Fruit fly (Drosophila melanogaster) whole organism, embryonic: ENCODE data around the gene CG4364.

Experiments used
- Asciz ChIP-seq: fragments of 200-800 bp; sonication (Bioruptor generic); optimal IDR thresholded peaks from 2 replicates; lab custom pipeline; 2017; ENCODE audit warnings: missing biosample characterization, mild to moderate bottlenecking, missing genetic modification characterization, missing genetic modification reagents
- B-H1 ChIP-seq: fragments of 200-800 bp; sonication (Bioruptor generic); IDR thresholded peaks from 3 replicates; pipeline ENCODE4 v1.3.6; 2022; ENCODE audit warnings: missing biosample characterization, missing genetic modification characterization
- BEAF-32 ChIP-seq: fragments of 200-800 bp; sonication (Bioruptor generic); optimal IDR thresholded peaks from 3 replicates; lab custom pipeline; 2017; ENCODE audit warnings: missing biosample characterization, missing genetic modification characterization, mild to moderate bottlenecking, moderate library complexity, missing genetic modification reagents
- BtbVII ChIP-seq: fragments of 200-800 bp; sonication (Bioruptor generic); optimal IDR thresholded peaks from 3 replicates; lab custom pipeline; 2017; ENCODE audit warnings: missing biosample characterization, mild to moderate bottlenecking, missing genetic modification characterization
- CG10321 ChIP-seq: fragments of 200-800 bp; sonication (Bioruptor generic); IDR thresholded peaks from 2 replicates; pipeline ENCODE4 v1.3.6; 2022; ENCODE audit warnings: missing biosample characterization, missing genetic modification characterization
- CG10979 ChIP-seq: fragments of 200-800 bp; sonication (Bioruptor generic); optimal IDR thresholded peaks from 2 replicates; lab custom pipeline; 2018; ENCODE audit warnings: missing biosample characterization, mild to moderate bottlenecking, missing genetic modification characterization, moderate library complexity
- CG11247 ChIP-seq: fragments of 200-800 bp; sonication (Bioruptor generic); IDR thresholded peaks from 2 replicates; pipeline ENCODE4 v1.3.6; 2022; ENCODE audit warnings: missing biosample characterization, missing genetic modification characterization
- CG12236 ChIP-seq: fragments of 200-800 bp; sonication (Bioruptor generic); optimal IDR thresholded peaks from 2 replicates; lab custom pipeline; 2016; ENCODE audit warnings: missing biosample characterization, missing genetic modification characterization
- CG13123 ChIP-seq: fragments of 200-800 bp; sonication (Bioruptor generic); optimal IDR thresholded peaks from 2 replicates; lab custom pipeline; 2016; ENCODE audit warnings: missing biosample characterization, missing genetic modification characterization
- CG14014 ChIP-seq: fragments of 200-800 bp; sonication (Bioruptor generic); IDR thresholded peaks from 2 replicates; pipeline ENCODE4 v1.3.6; 2022; ENCODE audit warnings: missing biosample characterization, missing genetic modification characterization
- CG17361 ChIP-seq: fragments of 200-800 bp; sonication (Bioruptor generic); IDR thresholded peaks from 3 replicates; pipeline ENCODE4 v1.3.6; 2022; ENCODE audit warnings: missing biosample characterization, missing genetic modification characterization
- CG31365 ChIP-seq: fragments of 200-800 bp; sonication (Bioruptor generic); optimal IDR thresholded peaks from 2 replicates; lab custom pipeline; 2018; ENCODE audit warnings: missing biosample characterization, mild to moderate bottlenecking, missing genetic modification characterization
- CG4282 ChIP-seq: fragments of 200-800 bp; sonication (Bioruptor generic); optimal IDR thresholded peaks from 2 replicates; lab custom pipeline; 2016; ENCODE audit warnings: missing biosample characterization, missing genetic modification characterization
- CG4404 ChIP-seq: fragments of 200-800 bp; sonication (Bioruptor generic); IDR thresholded peaks from 2 replicates; pipeline ENCODE4 v1.3.6; 2022; ENCODE audit warnings: missing biosample characterization, missing genetic modification characterization
- CG4424 ChIP-seq: fragments of 200-800 bp; sonication (Bioruptor generic); optimal IDR thresholded peaks from 3 replicates; lab custom pipeline; 2016; ENCODE audit warnings: missing biosample characterization, missing genetic modification characterization
- CG6654 ChIP-seq: fragments of 200-800 bp; sonication (Bioruptor generic); optimal IDR thresholded peaks from 2 replicates; lab custom pipeline; 2017; ENCODE audit warnings: missing biosample characterization, mild to moderate bottlenecking, missing genetic modification characterization
- CG8290 ChIP-seq, 3 experiments: fragments of 200-800 bp; sonication (Bioruptor generic); optimal IDR thresholded peaks; 2 replicates each; lab custom pipeline; 2016 to 2019; ENCODE audit warnings: missing biosample characterization in 3 of 3, missing genetic modification characterization in 3 of 3, mild to moderate bottlenecking in 2 of 3, moderate library complexity in 1 of 3
- CG9727 ChIP-seq: fragments of 200-800 bp; sonication (Bioruptor generic); optimal IDR thresholded peaks from 3 replicates; lab custom pipeline; 2017; ENCODE audit warnings: missing biosample characterization, mild to moderate bottlenecking, missing genetic modification characterization
- CG9876 ChIP-seq: fragments of 200-800 bp; sonication (Bioruptor generic); optimal IDR thresholded peaks from 2 replicates; lab custom pipeline; 2016; ENCODE audit warnings: missing biosample characterization, missing genetic modification characterization
- Dll ChIP-seq: fragments of 200-800 bp; sonication (Bioruptor generic); IDR thresholded peaks from 4 replicates; pipeline ENCODE4 v1.3.6; 2022; ENCODE audit warnings: missing biosample characterization, missing genetic modification characterization; ENCODE audit not compliant: partially characterized antibody
- Doc3 ChIP-seq: fragments of 200-800 bp; sonication (Bioruptor generic); IDR thresholded peaks from 3 replicates; pipeline ENCODE4 v1.3.6; 2022; ENCODE audit warnings: missing biosample characterization, missing genetic modification characterization; ENCODE audit not compliant: partially characterized antibody
- Ets65A ChIP-seq: fragments of 200-800 bp; sonication (Bioruptor generic); peaks from one replicate; lab custom pipeline; 2016; ENCODE audit warnings: missing biosample characterization, missing genetic modification characterization
- Fer3 ChIP-seq: fragments of 200-800 bp; sonication (Bioruptor generic); optimal IDR thresholded peaks from 2 replicates; lab custom pipeline; 2018; ENCODE audit warnings: missing biosample characterization, mild to moderate bottlenecking, missing genetic modification characterization, moderate library complexity
- H15 ChIP-seq: fragments of 200-800 bp; sonication (Bioruptor generic); IDR thresholded peaks from 3 replicates; pipeline ENCODE4 v1.3.6; 2022; ENCODE audit warnings: missing biosample characterization, missing genetic modification characterization
- Med ChIP-seq: fragments of 200-800 bp; sonication (Bioruptor generic); peaks from one replicate; lab custom pipeline; 2016; ENCODE audit warnings: missing biosample characterization, missing genetic modification characterization, mild to moderate bottlenecking, inconsistent platforms, moderate library complexity
- Neu2 ChIP-seq: fragments of 200-800 bp; sonication (Bioruptor generic); optimal IDR thresholded peaks from 3 replicates; lab custom pipeline; 2016; ENCODE audit warnings: missing biosample characterization, missing genetic modification characterization, borderline replicate concordance
- NfI ChIP-seq: fragments of 200-800 bp; sonication (Bioruptor generic); optimal IDR thresholded peaks from 3 replicates; lab custom pipeline; 2018; ENCODE audit warnings: missing biosample characterization, mild to moderate bottlenecking, missing genetic modification characterization, moderate library complexity
- Scr ChIP-seq: fragments of 200-800 bp; sonication (Bioruptor generic); IDR thresholded peaks from 2 replicates; pipeline ENCODE4 v1.3.6; 2022; ENCODE audit warnings: missing biosample characterization, missing genetic modification characterization; ENCODE audit not compliant: partially characterized antibody
- Sry-δ ChIP-seq: fragments of 200-800 bp; sonication (Bioruptor generic); optimal IDR thresholded peaks from 2 replicates; lab custom pipeline; 2016; ENCODE audit warnings: missing biosample characterization, missing genetic modification characterization
- Vsx1 ChIP-seq: fragments of 200-800 bp; sonication (Bioruptor generic); optimal IDR thresholded peaks from 2 replicates; lab custom pipeline; 2017; ENCODE audit warnings: missing biosample characterization, mild to moderate bottlenecking, missing genetic modification characterization, missing genetic modification reagents
- YL-1 ChIP-seq: fragments of 200-800 bp; sonication (Bioruptor generic); optimal IDR thresholded peaks from 3 replicates; lab custom pipeline; 2017; ENCODE audit warnings: missing biosample characterization, mild to moderate bottlenecking, missing genetic modification characterization
- croc ChIP-seq: fragments of 200-800 bp; sonication (Bioruptor generic); conservative IDR thresholded peaks from 3 replicates; pipeline ENCODE4 v1.3.6; 2022; ENCODE audit warnings: missing biosample characterization, missing genetic modification characterization
- dmrt99B ChIP-seq: fragments of 200-800 bp; sonication (Bioruptor generic); optimal IDR thresholded peaks from 2 replicates; lab custom pipeline; 2018; ENCODE audit warnings: missing biosample characterization, mild to moderate bottlenecking, missing genetic modification characterization, moderate library complexity
- dysf ChIP-seq: fragments of 200-800 bp; sonication (Bioruptor generic); IDR thresholded peaks from 3 replicates; pipeline ENCODE4 v1.3.6; 2022; ENCODE audit warnings: missing biosample characterization, missing genetic modification characterization
- en ChIP-seq: fragments of 200-800 bp; sonication (Bioruptor generic); optimal IDR thresholded peaks from 2 replicates; lab custom pipeline; 2016; ENCODE audit warnings: missing biosample characterization, missing genetic modification characterization
- gem ChIP-seq: fragments of 200-800 bp; sonication (Bioruptor generic); optimal IDR thresholded peaks from 2 replicates; lab custom pipeline; 2019; ENCODE audit warnings: missing biosample characterization, mild to moderate bottlenecking, missing genetic modification characterization, moderate library complexity
- ham ChIP-seq: fragments of 200-800 bp; sonication (Bioruptor generic); IDR thresholded peaks from 2 replicates; pipeline ENCODE4 v1.3.6; 2022; ENCODE audit warnings: missing biosample characterization, missing genetic modification characterization
- hb ChIP-seq: fragments of 200-800 bp; sonication (Bioruptor generic); IDR thresholded peaks from 3 replicates; pipeline ENCODE4 v1.3.6; 2022; ENCODE audit warnings: missing biosample characterization, missing genetic modification characterization; ENCODE audit not compliant: partially characterized antibody
- her ChIP-seq: fragments of 200-800 bp; sonication (Bioruptor generic); optimal IDR thresholded peaks from 2 replicates; lab custom pipeline; 2016; ENCODE audit warnings: missing biosample characterization, missing genetic modification characterization
- ind ChIP-seq: fragments of 200-800 bp; sonication (Bioruptor generic); optimal IDR thresholded peaks from 3 replicates; lab custom pipeline; 2016; ENCODE audit warnings: missing biosample characterization, missing genetic modification characterization
- lbe ChIP-seq: fragments of 200-800 bp; sonication (Bioruptor generic); optimal IDR thresholded peaks from 2 replicates; lab custom pipeline; 2016; ENCODE audit warnings: missing biosample characterization, mild to moderate bottlenecking, missing genetic modification characterization
- nom ChIP-seq: fragments of 200-800 bp; sonication (Bioruptor generic); optimal IDR thresholded peaks from 2 replicates; lab custom pipeline; 2017; ENCODE audit warnings: missing biosample characterization, missing genetic modification characterization, mild to moderate bottlenecking, moderate library complexity, missing genetic modification reagents
- row ChIP-seq: fragments of 200-800 bp; sonication (Bioruptor generic); IDR thresholded peaks from 3 replicates; pipeline ENCODE4 v1.3.6; 2022; ENCODE audit warnings: missing biosample characterization, missing genetic modification characterization
- sens ChIP-seq: fragments of 200-800 bp; sonication (Bioruptor generic); peaks from one replicate; lab custom pipeline; 2016; ENCODE audit warnings: missing biosample characterization, missing genetic modification characterization
- sna ChIP-seq: fragments of 200-800 bp; sonication (Bioruptor generic); IDR thresholded peaks from 2 replicates; pipeline ENCODE4 v1.3.6; 2022; ENCODE audit warnings: missing biosample characterization, missing genetic modification characterization; ENCODE audit not compliant: partially characterized antibody
- tap ChIP-seq: fragments of 200-800 bp; optimal IDR thresholded peaks from 3 replicates; lab custom pipeline; 2019; ENCODE audit warnings: missing biosample characterization, mild to moderate bottlenecking, missing genetic modification characterization, moderate library complexity
- unc-4 ChIP-seq: fragments of 200-800 bp; sonication (Bioruptor generic); IDR thresholded peaks from 2 replicates; pipeline ENCODE4 v1.3.6; 2022; ENCODE audit warnings: missing biosample characterization, missing genetic modification characterization; ENCODE audit not compliant: partially characterized antibody

The CG4364 gene

DNA sequence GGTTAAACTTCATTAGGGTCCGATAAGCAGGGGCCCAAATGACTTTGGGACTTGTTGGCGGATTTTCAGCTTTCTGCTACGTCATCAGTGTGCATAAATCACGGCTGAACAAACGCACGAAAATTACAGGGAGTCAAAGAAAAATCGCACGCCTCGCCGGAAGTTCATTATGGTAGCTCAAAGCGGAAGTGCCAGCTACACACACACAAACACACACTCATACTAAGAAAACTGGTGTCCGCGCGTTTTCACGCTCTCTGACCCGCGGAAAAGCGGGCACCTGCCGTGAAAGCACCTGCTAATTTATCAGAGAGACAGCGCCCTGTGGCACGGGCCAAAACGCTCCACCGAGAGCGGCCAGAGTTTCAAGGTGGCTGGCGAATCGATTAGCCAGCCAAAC, 26.3 kb upstream of the CG4364 start:
- TF ChIP-seq BtbVII (GFP tag; lab: Kevin White, UChicago) (no peak), Asciz (GFP tag; lab: Kevin White, UChicago) (no peak), tap (tag; lab: Kevin White, UChicago) (no peak), Ets65A (peak; percentile 70), Med (GFP tag; lab: Kevin White, UChicago) (peak; percentile 45), CG12236 (GFP tag; lab: Kevin White, UChicago) (no peak), CG11247 (GFP tag; lab: Robert Waterston, UW) (no peak), B-H1 (GFP tag; lab: Robert Waterston, UW) (no peak), CG14014 (GFP tag; lab: Robert Waterston, UW) (no peak), H15 (peak; percentile 21; the same call in 1 of the 3 replicates), CG4424 (GFP tag; lab: Kevin White, UChicago) (no peak), CG9876 (GFP tag; lab: Kevin White, UChicago) (no peak), CG17361 (no peak), lbe (no peak), nom (GFP tag; lab: Kevin White, UChicago) (no peak), CG31365 (tag; lab: Kevin White, UChicago) (no peak), Vsx1 (no peak), CG4404 (no peak)

DNA sequence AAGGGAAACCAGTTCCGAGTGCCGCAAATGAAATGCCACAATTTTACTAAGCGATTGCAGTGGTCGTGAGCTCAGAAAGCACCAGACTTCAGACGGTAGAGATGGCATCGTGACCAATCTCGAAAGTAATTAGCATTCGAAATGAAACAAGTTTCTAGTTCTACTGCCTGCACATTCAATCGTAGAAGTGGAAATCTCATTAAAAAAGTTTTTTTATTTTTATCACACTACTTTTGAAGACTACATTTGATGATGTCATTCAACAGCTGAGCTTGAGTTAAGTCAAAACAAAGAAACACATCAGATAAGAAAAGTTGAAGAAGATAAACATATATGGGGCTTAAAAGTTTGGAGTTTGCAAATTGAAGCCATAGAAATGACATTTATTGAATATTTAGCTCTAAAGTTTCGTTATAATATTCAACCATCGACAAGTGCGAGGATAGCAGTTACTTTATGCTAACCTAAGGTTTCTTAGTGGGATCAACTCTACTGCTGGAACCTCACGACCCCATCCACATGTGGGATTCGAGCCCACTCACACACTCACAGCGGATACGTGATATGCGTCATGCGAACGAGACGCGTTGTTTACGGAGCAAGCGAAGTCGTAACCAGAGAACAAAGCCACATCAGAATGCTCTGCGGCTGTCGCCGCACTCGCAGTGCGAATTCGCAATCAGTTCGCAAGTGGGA, 25.1 kb upstream of the CG4364 start, which contains the start of gene CG13117:
TSS of gene CG13117 (plus strand) at position 646 of the 696 bp plus-strand sequence.
- no peak for TF ChIP-seq YL-1 (GFP tag; lab: Kevin White, UChicago)
- no peak for TF ChIP-seq Neu2 (GFP tag; lab: Kevin White, UChicago)
- no peak for TF ChIP-seq Fer3 (tag; lab: Kevin White, UChicago)
- peak; percentile 40; the same call in 2 of the 3 replicates for TF ChIP-seq row (GFP tag; lab: Robert Waterston, UW)
- peak; percentile 7 for TF ChIP-seq Sry-δ (GFP tag; lab: Kevin White, UChicago)
- 0 out of 2 replicates have a peak, but pooled peaks have one; percentile 1 for TF ChIP-seq sna (GFP tag; lab: Robert Waterston, UW)
- 0 out of 3 replicates have a peak, but pooled peaks have one; percentile 16 for TF ChIP-seq dysf (GFP tag; lab: Robert Waterston, UW)
- TF ChIP-seq Scr (GFP tag; lab: Robert Waterston, UW), result no peak
- TF ChIP-seq CG4282 (GFP tag; lab: Kevin White, UChicago), result no peak
- 0 out of 2 replicates have a peak, but pooled peaks have one; percentile 18 for TF ChIP-seq unc-4 (GFP tag; lab: Robert Waterston, UW)
- no peak for TF ChIP-seq croc (GFP tag; lab: Robert Waterston, UW)
- peak; percentile 32 for TF ChIP-seq BEAF-32 (GFP tag; lab: Kevin White, UChicago)
- TF ChIP-seq her (GFP tag; lab: Kevin White, UChicago), result no peak
- 0 out of 2 replicates have a peak, but pooled peaks have one; percentile 16 for TF ChIP-seq CG10321 (GFP tag; lab: Robert Waterston, UW)
- no peak for TF ChIP-seq CG10979 (tag; lab: Kevin White, UChicago)
- no peak for TF ChIP-seq CG13123 (GFP tag; lab: Kevin White, UChicago)
- TF ChIP-seq CG6654 (GFP tag; lab: Kevin White, UChicago), result no peak
- peak; percentile 37; the same call in 2 of the 4 replicates for TF ChIP-seq Dll (GFP tag; lab: Robert Waterston, UW)

- TF ChIP-seq ind (no peak), ham (no peak), en (no peak), sens (GFP tag; lab: Kevin White, UChicago) (peak; percentile 31), Doc3 (GFP tag; lab: Robert Waterston, UW) (no peak), gem (peak; percentile 22), NfI (no peak), hb (GFP tag; lab: Robert Waterston, UW) (0 out of 3 replicates have a peak, but pooled peaks have one; percentile 34), CG9876 (GFP tag; lab: Kevin White, UChicago) (no peak), dmrt99B (peak; percentile 17), CG8290 (GFP tag; optimal IDR thresholded peaks at IDR 0.05; lab: Kevin White, UChicago) (no peak), CG8290 (tag; optimal IDR thresholded peaks at IDR 0.05; lab: Kevin White, UChicago) (peak in 1 of 2 experiments; percentile 22), CG9727 (no peak)
Observed at dm6 chr2L:9734134-9734533, 23.1 kb upstream of the CG4364 start.
